Worm (Caenorhabditis elegans) whole organism, early embryonic: Measurements from ENCODE around the gene ivns-1.
A peak's percentile ranks its signal among the peaks of the same experiment; 100 is the strongest.

Experiments used
- B0310.2 ChIP-seq: sonication (generic microtip); optimal IDR thresholded peaks from 2 replicates; lab custom pipeline; 2016; ENCODE audit warnings: mild to moderate bottlenecking, missing genetic modification characterization, missing compliant biosample characterization
- F13C5.2 ChIP-seq: sonication (generic microtip); optimal IDR thresholded peaks from 2 replicates; lab custom pipeline; 2017; ENCODE audit warnings: mild to moderate bottlenecking, missing genetic modification characterization, inconsistent platforms, missing compliant biosample characterization
- aly-1 ChIP-seq: sonication (generic microtip); optimal IDR thresholded peaks from 2 replicates; lab custom pipeline; 2016; ENCODE audit warnings: missing genetic modification characterization, missing compliant biosample characterization
- ama-1 ChIP-seq: fragments of 150-350 bp; optimal IDR thresholded peaks from 2 replicates; lab custom pipeline; 2014
- ceh-13 ChIP-seq: fragments of 200-800 bp; sonication (Bioruptor generic); optimal IDR thresholded peaks from 2 replicates; lab custom pipeline; 2018; ENCODE audit warnings: mild to moderate bottlenecking, missing genetic modification characterization, missing compliant biosample characterization
- ceh-36 ChIP-seq: sonication (generic microtip); optimal IDR thresholded peaks from 2 replicates; lab custom pipeline; 2016; ENCODE audit warnings: missing genetic modification characterization, inconsistent platforms, missing compliant biosample characterization
- ets-7 ChIP-seq: sonication (generic microtip); optimal IDR thresholded peaks from 2 replicates; lab custom pipeline; 2016; ENCODE audit warnings: missing genotype, missing genetic modification characterization, missing compliant biosample characterization
- flt-1 ChIP-seq: fragments of 200-800 bp; sonication (Bioruptor generic); IDR thresholded peaks from 2 replicates; pipeline ENCODE4 v1.3.6; 2022; ENCODE audit warnings: missing genetic modification characterization, missing compliant biosample characterization
- hmbx-1 ChIP-seq: sonication (generic microtip); optimal IDR thresholded peaks from 2 replicates; lab custom pipeline; 2016; ENCODE audit warnings: mild to moderate bottlenecking, missing genetic modification characterization, missing compliant biosample characterization
- hmg-4 ChIP-seq: fragments of 200-800 bp; sonication (Bioruptor generic); optimal IDR thresholded peaks from 2 replicates; lab custom pipeline; 2018; ENCODE audit warnings: mild to moderate bottlenecking, missing genetic modification characterization, missing compliant biosample characterization
- hnd-1 ChIP-seq: sonication (generic microtip); optimal IDR thresholded peaks from 2 replicates; lab custom pipeline; 2016; ENCODE audit warnings: missing genetic modification characterization, missing compliant biosample characterization
- pes-1 ChIP-seq: fragments of 200-800 bp; sonication (Bioruptor generic); IDR thresholded peaks from 2 replicates; pipeline ENCODE4 v1.3.6; 2022; ENCODE audit warnings: missing genetic modification reagents, missing genetic modification characterization, missing compliant biosample characterization
- scrt-1 ChIP-seq: fragments of 200-800 bp; sonication (Bioruptor generic); IDR thresholded peaks from 2 replicates; pipeline ENCODE4 v1.3.6; 2022; ENCODE audit warnings: missing genetic modification characterization, missing compliant biosample characterization
- sea-1 ChIP-seq: fragments of 200-800 bp; sonication (Bioruptor generic); conservative IDR thresholded peaks from 2 replicates; pipeline ENCODE4 v1.3.6; 2022; ENCODE audit warnings: missing genetic modification characterization, missing compliant biosample characterization
- tbx-11 ChIP-seq: fragments of 200-800 bp; sonication (Bioruptor generic); IDR thresholded peaks from 2 replicates; pipeline ENCODE4 v1.3.6; 2022; ENCODE audit warnings: missing genetic modification characterization, missing compliant biosample characterization
- tbx-37 ChIP-seq: fragments of 200-800 bp; sonication (Bioruptor generic); conservative IDR thresholded peaks from 2 replicates; pipeline ENCODE4 v1.3.6; 2022; ENCODE audit warnings: missing genetic modification reagents, missing genetic modification characterization, missing compliant biosample characterization
- tra-4 ChIP-seq: sonication (generic microtip); optimal IDR thresholded peaks from 2 replicates; lab custom pipeline; 2017; ENCODE audit warnings: missing genetic modification characterization, missing compliant biosample characterization

Gene ivns-1

DNA sequence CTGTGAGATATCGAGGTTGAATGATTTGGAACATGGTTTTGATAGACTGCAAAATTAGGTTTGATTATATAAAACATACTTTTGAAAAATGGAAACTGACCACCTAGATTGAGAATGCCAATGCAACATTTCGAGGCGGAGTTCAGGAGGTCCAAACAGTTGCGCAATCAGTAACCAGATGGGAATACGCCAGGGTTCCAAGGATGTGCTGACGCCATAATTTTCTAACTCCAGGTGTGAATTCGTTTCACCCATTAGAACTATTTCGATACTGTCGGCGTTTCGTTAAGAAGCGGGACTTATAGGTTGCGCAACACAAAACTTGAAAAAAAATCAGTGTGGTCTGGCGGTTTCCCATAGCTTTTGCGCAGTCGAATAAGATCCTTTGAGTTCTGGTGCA is 25.7 kb upstream of the ivns-1 start, which contains the start of gene C02B4.3:
Gene C02B4.3, minus strand, starts transcription at position 34 of the 400 bp plus-strand sequence.
- no peak for TF ChIP-seq pes-1 (GFP tag; lab: Robert Waterston, UW)
- no peak for TF ChIP-seq scrt-1 (GFP tag; lab: Robert Waterston, UW)
- TF ChIP-seq hnd-1 (tag; lab: Kevin White, UChicago): no peak
- no peak for TF ChIP-seq hmg-4 (GFP tag; lab: Kevin White, UChicago)
- no peak for TF ChIP-seq ets-7
- TF ChIP-seq B0310.2 (tag; lab: Kevin White, UChicago): no peak
- TF ChIP-seq flt-1: no peak
- no peak for TF ChIP-seq hmbx-1 (tag; lab: Kevin White, UChicago)
- no peak for TF ChIP-seq ceh-13 (GFP tag; lab: Kevin White, UChicago)
- TF ChIP-seq sea-1 (GFP tag; lab: Robert Waterston, UW): no peak
- no peak for TF ChIP-seq ama-1 (lab: Kevin White, UChicago)
- TF ChIP-seq tbx-11 (GFP tag; lab: Robert Waterston, UW): no peak
- TF ChIP-seq F13C5.2: no peak
- no peak for TF ChIP-seq tbx-37
- no peak for TF ChIP-seq tra-4
- TF ChIP-seq aly-1 (tag; lab: Kevin White, UChicago): no peak
- TF ChIP-seq ceh-36 (tag; lab: Kevin White, UChicago): no peak

DNA sequence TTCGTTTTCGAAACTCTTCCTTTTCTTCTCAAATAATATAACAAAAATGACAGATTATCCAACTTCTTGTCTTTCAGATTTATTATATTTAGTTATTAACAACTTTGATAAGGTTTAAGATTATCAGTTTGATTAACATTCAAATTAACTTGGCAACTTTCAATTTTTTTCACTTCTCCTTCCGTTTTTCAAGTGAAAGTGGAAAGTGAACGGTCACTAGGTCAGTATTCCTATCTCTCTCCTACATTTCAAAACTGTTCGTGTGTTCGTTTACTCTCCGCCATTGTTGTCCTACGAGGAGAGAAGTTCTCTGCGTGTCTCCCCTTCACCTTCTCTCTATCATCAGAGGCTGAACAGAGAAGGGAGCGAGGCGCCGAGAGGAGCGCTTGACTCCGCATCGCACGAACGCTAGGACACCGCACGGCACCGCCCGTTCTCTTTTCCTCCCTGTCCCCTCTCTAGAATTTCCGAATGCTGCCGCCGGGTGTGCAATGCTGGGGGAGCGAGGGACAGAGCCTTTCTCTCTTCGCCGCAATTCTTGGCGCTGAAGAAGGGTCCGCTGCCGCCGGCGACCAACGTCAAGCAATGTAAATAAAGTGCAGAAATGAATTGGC is 22.4 kb upstream of the ivns-1 start:
- TF ChIP-seq ama-1 (lab: Kevin White, UChicago) (no peak), pes-1 (GFP tag; lab: Robert Waterston, UW) (0 out of 2 replicates have a peak, but pooled peaks have one; percentile 49), ceh-13 (GFP tag; lab: Kevin White, UChicago) (no peak)

DNA sequence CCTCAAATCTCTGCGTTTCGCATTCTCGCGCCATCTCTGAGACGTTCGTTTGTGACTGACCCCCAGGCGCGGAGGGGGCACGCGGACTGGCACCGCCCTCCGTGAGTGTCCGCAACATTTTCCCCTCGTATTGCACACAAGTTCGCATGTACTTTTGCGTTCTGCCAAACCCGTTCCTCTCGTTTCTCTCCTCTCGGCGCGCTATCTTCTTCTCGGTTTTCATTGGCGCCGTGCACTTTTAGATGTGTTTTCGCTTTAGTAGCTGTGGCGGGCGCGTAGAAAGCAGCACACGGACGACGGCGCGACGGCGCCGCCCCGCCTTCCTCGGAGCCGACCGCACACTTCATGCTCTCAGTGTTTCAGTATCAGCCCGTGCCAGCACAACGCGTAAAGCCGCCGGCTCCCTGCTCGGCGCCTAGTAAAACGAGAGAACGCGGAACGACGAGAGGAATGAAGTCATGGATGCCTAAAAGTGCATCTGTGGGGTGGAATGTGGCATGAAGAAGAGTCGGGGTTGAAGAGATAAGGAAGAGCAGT is 21.3 kb upstream of the ivns-1 start:
- TF ChIP-seq tbx-37 (no peak), aly-1 (tag; lab: Kevin White, UChicago) (no peak)

DNA sequence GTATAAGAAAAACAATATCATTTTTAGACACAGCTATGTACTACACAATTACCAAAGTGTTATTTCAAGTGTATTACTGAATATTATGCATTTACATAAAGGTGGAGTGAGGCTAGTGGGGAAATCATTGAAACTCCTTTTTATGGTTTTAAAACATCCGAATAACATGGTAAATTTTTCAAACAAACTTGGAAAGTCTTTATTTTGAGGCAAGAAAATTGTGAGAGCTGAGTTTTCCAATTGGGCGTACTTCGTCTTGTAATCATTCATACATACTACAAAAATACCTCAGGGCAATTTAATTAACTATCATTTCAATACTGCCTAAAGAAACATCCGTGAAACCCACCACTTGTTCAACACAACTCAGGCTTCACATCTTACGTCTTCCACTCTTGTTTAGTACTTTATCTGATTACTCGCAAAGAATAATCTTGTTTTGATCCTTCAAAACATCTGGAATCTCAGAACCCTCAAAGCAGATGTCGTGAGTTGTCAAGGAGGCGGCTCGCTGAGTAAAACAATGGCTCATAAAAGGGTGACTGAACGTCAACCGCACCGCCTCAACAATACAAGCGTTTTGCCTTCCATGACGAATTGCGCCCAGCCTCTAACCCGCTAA is 12.5 kb upstream of the ivns-1 start, which contains the start of gene zmp-5:
Gene zmp-5, plus strand, starts transcription at position 572 of the 622 bp plus-strand sequence.
- no peak for TF ChIP-seq aly-1 (tag; lab: Kevin White, UChicago)
- no peak for TF ChIP-seq sea-1 (GFP tag; lab: Robert Waterston, UW)
- TF ChIP-seq tra-4: no peak
- TF ChIP-seq hnd-1 (tag; lab: Kevin White, UChicago): no peak
- no peak for TF ChIP-seq hmg-4 (GFP tag; lab: Kevin White, UChicago)
- TF ChIP-seq pes-1 (GFP tag; lab: Robert Waterston, UW): no peak
- no peak for TF ChIP-seq ama-1 (lab: Kevin White, UChicago)
- no peak for TF ChIP-seq ceh-13 (GFP tag; lab: Kevin White, UChicago)
- TF ChIP-seq tbx-37: no peak
- TF ChIP-seq tbx-11 (GFP tag; lab: Robert Waterston, UW): no peak
- TF ChIP-seq scrt-1 (GFP tag; lab: Robert Waterston, UW): no peak
- no peak for TF ChIP-seq B0310.2 (tag; lab: Kevin White, UChicago)
- TF ChIP-seq flt-1: no peak
- TF ChIP-seq ceh-36 (tag; lab: Kevin White, UChicago): no peak
- no peak for TF ChIP-seq ets-7
- no peak for TF ChIP-seq hmbx-1 (tag; lab: Kevin White, UChicago)
- no peak for TF ChIP-seq F13C5.2

DNA sequence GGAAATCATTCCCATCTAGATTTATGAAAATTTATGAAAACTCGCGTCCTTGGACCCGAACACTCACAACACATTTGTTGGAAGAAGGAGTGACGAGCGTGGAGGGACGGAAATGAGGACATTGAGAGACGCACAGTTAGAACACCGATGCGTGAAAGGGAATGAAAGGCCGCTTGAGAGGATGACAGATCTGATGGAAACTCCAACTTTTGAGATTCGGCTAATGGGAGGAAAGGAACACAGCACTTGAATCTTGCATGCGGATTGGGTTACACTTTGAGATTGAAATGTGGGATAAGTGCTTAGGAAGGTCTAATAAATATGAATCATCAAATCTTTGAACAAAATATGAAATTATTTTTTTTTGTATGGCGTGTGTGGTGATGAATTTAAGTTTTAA is 11.7 kb upstream of the ivns-1 start:
- no peak for TF ChIP-seq tbx-37
- TF ChIP-seq hnd-1 (tag; lab: Kevin White, UChicago): no peak
- TF ChIP-seq ceh-36 (tag; lab: Kevin White, UChicago): no peak
- TF ChIP-seq aly-1 (tag; lab: Kevin White, UChicago): no peak
- TF ChIP-seq hmg-4 (GFP tag; lab: Kevin White, UChicago): no peak
- TF ChIP-seq sea-1 (GFP tag; lab: Robert Waterston, UW): no peak
- no peak for TF ChIP-seq F13C5.2
- no peak for TF ChIP-seq tbx-11 (GFP tag; lab: Robert Waterston, UW)
- no peak for TF ChIP-seq flt-1
- TF ChIP-seq ets-7: no peak
- TF ChIP-seq B0310.2 (tag; lab: Kevin White, UChicago): no peak
- TF ChIP-seq pes-1 (GFP tag; lab: Robert Waterston, UW): no peak
- no peak for TF ChIP-seq ama-1 (lab: Kevin White, UChicago)
- no peak for TF ChIP-seq ceh-13 (GFP tag; lab: Kevin White, UChicago)

DNA sequence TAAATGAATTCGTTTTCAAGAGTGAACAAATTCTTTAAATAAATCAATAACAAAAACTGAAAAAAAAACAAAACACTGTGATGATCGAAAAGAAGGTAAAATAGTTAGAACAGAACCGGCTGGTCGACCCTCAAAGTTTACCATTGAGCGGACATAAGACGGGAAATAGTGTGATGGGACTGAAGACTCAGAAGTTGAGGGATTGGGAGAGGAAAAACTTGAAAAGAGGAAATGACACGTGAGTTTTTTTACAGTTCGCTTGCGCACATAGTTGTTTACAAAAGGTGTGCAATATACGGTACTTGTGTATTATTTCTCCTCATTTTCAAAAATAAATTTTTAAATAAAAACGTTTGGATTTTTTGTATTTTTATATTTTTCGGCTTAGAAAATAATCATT is 8.8 kb upstream of the ivns-1 start:
- TF ChIP-seq sea-1 (GFP tag; lab: Robert Waterston, UW): no peak
- no peak for TF ChIP-seq hnd-1 (tag; lab: Kevin White, UChicago)
- TF ChIP-seq ets-7: no peak
- no peak for TF ChIP-seq hmg-4 (GFP tag; lab: Kevin White, UChicago)
- TF ChIP-seq tbx-37: no peak
- no peak for TF ChIP-seq ceh-13 (GFP tag; lab: Kevin White, UChicago)
- TF ChIP-seq tra-4: no peak
- no peak for TF ChIP-seq aly-1 (tag; lab: Kevin White, UChicago)
- no peak for TF ChIP-seq pes-1 (GFP tag; lab: Robert Waterston, UW)
- no peak for TF ChIP-seq F13C5.2
- TF ChIP-seq ceh-36 (tag; lab: Kevin White, UChicago): no peak
- no peak for TF ChIP-seq flt-1
- TF ChIP-seq ama-1 (lab: Kevin White, UChicago): no peak
- TF ChIP-seq tbx-11 (GFP tag; lab: Robert Waterston, UW): no peak
- no peak for TF ChIP-seq B0310.2 (tag; lab: Kevin White, UChicago)

DNA sequence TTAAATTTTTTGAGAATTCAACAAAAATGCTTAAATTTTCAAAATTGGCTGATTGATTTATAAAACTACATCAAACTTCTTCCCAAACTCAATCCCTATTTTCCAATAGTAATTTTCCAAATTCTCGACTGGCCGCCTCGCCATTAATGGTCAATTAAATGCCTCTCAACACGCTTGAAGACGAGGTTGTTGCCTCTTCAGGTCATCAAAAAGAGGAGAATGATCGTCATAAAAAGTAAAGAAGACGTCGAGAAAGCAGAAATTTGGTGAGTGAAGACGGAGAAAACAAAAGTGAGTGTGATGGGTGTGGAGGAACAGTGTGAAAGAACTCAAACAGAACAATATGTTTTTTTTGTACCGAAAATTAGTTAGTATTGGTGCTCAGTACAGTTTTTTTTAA is 6.8 kb upstream of the ivns-1 start:
- TF ChIP-seq sea-1 (GFP tag; lab: Robert Waterston, UW) (no peak), tbx-11 (GFP tag; lab: Robert Waterston, UW) (no peak), hnd-1 (tag; lab: Kevin White, UChicago) (no peak), pes-1 (GFP tag; lab: Robert Waterston, UW) (no peak), ceh-13 (GFP tag; lab: Kevin White, UChicago) (no peak), ama-1 (lab: Kevin White, UChicago) (no peak), F13C5.2 (no peak), aly-1 (tag; lab: Kevin White, UChicago) (no peak), B0310.2 (tag; lab: Kevin White, UChicago) (no peak), ets-7 (no peak)
